Fruit fly (Drosophila melanogaster) whole organism, embryonic: ENCODE data around the gene rempA.

Experiments
- Ada2b ChIP-seq: fragments of 200-800 bp; sonication (Bioruptor generic); IDR thresholded peaks from 2 replicates; pipeline ENCODE4 v1.3.6; 2022; ENCODE audit warnings: missing biosample characterization, missing genetic modification characterization
- Antp ChIP-seq: fragments of 200-800 bp; sonication (Bioruptor generic); optimal IDR thresholded peaks from 3 replicates; lab custom pipeline; 2016; ENCODE audit warnings: missing biosample characterization, missing genetic modification characterization
- CG10147 ChIP-seq: fragments of 200-800 bp; sonication (Bioruptor generic); optimal IDR thresholded peaks from 2 replicates; lab custom pipeline; 2019; ENCODE audit warnings: missing biosample characterization, mild to moderate bottlenecking, missing genetic modification characterization, moderate library complexity
- CG10209 ChIP-seq: fragments of 200-800 bp; sonication (Bioruptor generic); optimal IDR thresholded peaks from 3 replicates; lab custom pipeline; 2017; ENCODE audit warnings: missing biosample characterization, mild to moderate bottlenecking, missing genetic modification characterization, missing genetic modification reagents
- CG1024 ChIP-seq: fragments of 200-800 bp; sonication (Bioruptor generic); IDR thresholded peaks from 2 replicates; pipeline ENCODE4 v1.3.6; 2022; ENCODE audit warnings: missing biosample characterization, missing genetic modification characterization
- CG10565 ChIP-seq: fragments of 200-800 bp; sonication (Bioruptor generic); optimal IDR thresholded peaks from 3 replicates; lab custom pipeline; 2016; ENCODE audit warnings: missing biosample characterization, mild to moderate bottlenecking, missing genetic modification characterization
- CG12236 ChIP-seq: fragments of 200-800 bp; sonication (Bioruptor generic); optimal IDR thresholded peaks from 2 replicates; lab custom pipeline; 2016; ENCODE audit warnings: missing biosample characterization, missing genetic modification characterization
- CG13296 ChIP-seq: fragments of 200-800 bp; sonication (Bioruptor generic); optimal IDR thresholded peaks from 3 replicates; lab custom pipeline; 2018; ENCODE audit warnings: missing biosample characterization, mild to moderate bottlenecking, missing genetic modification characterization
- CG13894 ChIP-seq: fragments of 200-800 bp; sonication (Bioruptor generic); optimal IDR thresholded peaks from 3 replicates; lab custom pipeline; 2018; ENCODE audit warnings: missing biosample characterization, mild to moderate bottlenecking, missing genetic modification characterization, moderate library complexity
- CG15514 ChIP-seq: fragments of 200-800 bp; sonication (Bioruptor generic); optimal IDR thresholded peaks from 3 replicates; lab custom pipeline; 2017; ENCODE audit warnings: missing biosample characterization, missing genetic modification characterization, mild to moderate bottlenecking, moderate library complexity, missing genetic modification reagents
- CG2678 ChIP-seq: fragments of 200-800 bp; sonication (Bioruptor generic); optimal IDR thresholded peaks from 3 replicates; lab custom pipeline; 2019; ENCODE audit warnings: missing biosample characterization, mild to moderate bottlenecking, missing genetic modification characterization, moderate library complexity
- CG31224 ChIP-seq: fragments of 200-800 bp; sonication (Bioruptor generic); IDR thresholded peaks from 2 replicates; pipeline ENCODE4 v1.3.6; 2022; ENCODE audit warnings: missing biosample characterization, missing genetic modification characterization
- CG32532 ChIP-seq: fragments of 200-800 bp; sonication (Bioruptor generic); IDR thresholded peaks from 2 replicates; pipeline ENCODE4 v1.3.6; 2022; ENCODE audit warnings: missing biosample characterization, missing genetic modification characterization
- CG3838 ChIP-seq: fragments of 200-800 bp; sonication (Bioruptor generic); optimal IDR thresholded peaks from 3 replicates; lab custom pipeline; 2016; ENCODE audit warnings: missing biosample characterization, missing genetic modification characterization
- CG42726 ChIP-seq: fragments of 200-800 bp; sonication (Bioruptor generic); IDR thresholded peaks from 2 replicates; pipeline ENCODE4 v1.3.6; 2022; ENCODE audit warnings: missing biosample characterization, missing genetic modification characterization; ENCODE audit not compliant: partially characterized antibody
- CG4707 ChIP-seq: fragments of 200-800 bp; sonication (Bioruptor generic); optimal IDR thresholded peaks from 2 replicates; lab custom pipeline; 2018; ENCODE audit warnings: missing biosample characterization, mild to moderate bottlenecking, missing genetic modification characterization, moderate library complexity
- CG8388 ChIP-seq: fragments of 200-800 bp; sonication (Bioruptor generic); optimal IDR thresholded peaks from 2 replicates; lab custom pipeline; 2019; ENCODE audit warnings: missing biosample characterization, mild to moderate bottlenecking, missing genetic modification characterization, moderate library complexity
- CG9876 ChIP-seq: fragments of 200-800 bp; sonication (Bioruptor generic); optimal IDR thresholded peaks from 2 replicates; lab custom pipeline; 2016; ENCODE audit warnings: missing biosample characterization, missing genetic modification characterization
- CrebB ChIP-seq: fragments of 200-800 bp; sonication (Bioruptor generic); optimal IDR thresholded peaks from 3 replicates; lab custom pipeline; 2018; ENCODE audit warnings: missing biosample characterization, mild to moderate bottlenecking, missing genetic modification characterization
- Deaf1 ChIP-seq: fragments of 200-800 bp; optimal IDR thresholded peaks from 3 replicates; lab custom pipeline; 2019; ENCODE audit warnings: missing biosample characterization, mild to moderate bottlenecking, missing genetic modification characterization, moderate library complexity
- Dip2 ChIP-seq: fragments of 200-800 bp; sonication (Bioruptor generic); IDR thresholded peaks from 2 replicates; pipeline ENCODE4 v1.3.6; 2022; ENCODE audit warnings: missing biosample characterization, missing genetic modification characterization
- E2f2 ChIP-seq: fragments of 200-800 bp; sonication (Bioruptor generic); IDR thresholded peaks from 2 replicates; pipeline ENCODE4 v1.3.6; 2022; ENCODE audit warnings: missing biosample characterization, missing genetic modification characterization
- HLH4C ChIP-seq: fragments of 200-800 bp; sonication (Bioruptor generic); IDR thresholded peaks from 3 replicates; pipeline ENCODE4 v1.3.6; 2022; ENCODE audit warnings: missing biosample characterization, missing genetic modification characterization; ENCODE audit not compliant: partially characterized antibody
- Oaz ChIP-seq: fragments of 200-800 bp; sonication (Bioruptor generic); IDR thresholded peaks from 2 replicates; pipeline ENCODE4 v1.3.6; 2022; ENCODE audit warnings: missing biosample characterization, missing genetic modification characterization
- PHDP ChIP-seq: fragments of 200-800 bp; sonication (Bioruptor generic); optimal IDR thresholded peaks from 3 replicates; lab custom pipeline; 2018; ENCODE audit warnings: missing biosample characterization, mild to moderate bottlenecking, missing genetic modification characterization, moderate library complexity
- Rx ChIP-seq: fragments of 200-800 bp; sonication (Bioruptor generic); IDR thresholded peaks from 2 replicates; pipeline ENCODE4 v1.3.6; 2022; ENCODE audit warnings: missing biosample characterization, missing genetic modification characterization
- Side ChIP-seq: fragments of 200-800 bp; sonication (Bioruptor generic); optimal IDR thresholded peaks from 2 replicates; lab custom pipeline; 2016; ENCODE audit warnings: missing biosample characterization, missing genetic modification characterization
- Xrp1 ChIP-seq: fragments of 200-800 bp; sonication (Bioruptor generic); IDR thresholded peaks from 2 replicates; pipeline ENCODE4 v1.3.6; 2022; ENCODE audit warnings: missing biosample characterization, missing genetic modification characterization
- chinmo ChIP-seq: fragments of 200-800 bp; sonication (Bioruptor generic); IDR thresholded peaks from 4 replicates; pipeline ENCODE4 v1.3.6; 2022; ENCODE audit warnings: missing biosample characterization, missing genetic modification characterization; ENCODE audit not compliant: partially characterized antibody
- cwo ChIP-seq: fragments of 200-800 bp; sonication (Bioruptor generic); optimal IDR thresholded peaks from 3 replicates; lab custom pipeline; 2017; ENCODE audit warnings: missing biosample characterization, missing genetic modification characterization, mild to moderate bottlenecking, moderate library complexity, missing genetic modification reagents
- dmrt11E ChIP-seq: fragments of 200-800 bp; sonication (Bioruptor generic); optimal IDR thresholded peaks from 3 replicates; lab custom pipeline; 2018; ENCODE audit warnings: missing biosample characterization, mild to moderate bottlenecking, missing genetic modification characterization, moderate library complexity
- ems ChIP-seq: fragments of 200-800 bp; sonication (Bioruptor generic); optimal IDR thresholded peaks from 3 replicates; lab custom pipeline; 2016; ENCODE audit warnings: missing biosample characterization, missing genetic modification characterization
- exex ChIP-seq: fragments of 200-800 bp; sonication (Bioruptor generic); optimal IDR thresholded peaks from 4 replicates; lab custom pipeline; 2018; ENCODE audit warnings: missing biosample characterization, mild to moderate bottlenecking, missing genetic modification characterization, moderate library complexity
- fd96Cb ChIP-seq: fragments of 200-800 bp; sonication (Bioruptor generic); optimal IDR thresholded peaks from 2 replicates; lab custom pipeline; 2018; ENCODE audit warnings: missing biosample characterization, mild to moderate bottlenecking, missing genetic modification characterization, moderate library complexity
- ham ChIP-seq: fragments of 200-800 bp; sonication (Bioruptor generic); IDR thresholded peaks from 2 replicates; pipeline ENCODE4 v1.3.6; 2022; ENCODE audit warnings: missing biosample characterization, missing genetic modification characterization
- jing ChIP-seq: fragments of 200-800 bp; sonication (Bioruptor generic); optimal IDR thresholded peaks from 2 replicates; lab custom pipeline; 2018; ENCODE audit warnings: missing biosample characterization, mild to moderate bottlenecking, missing genetic modification characterization
- ken ChIP-seq: fragments of 200-800 bp; sonication (Bioruptor generic); IDR thresholded peaks from 3 replicates; pipeline ENCODE4 v1.3.6; 2022; ENCODE audit warnings: missing biosample characterization, missing genetic modification characterization
- luna ChIP-seq: fragments of 200-800 bp; sonication (Bioruptor generic); optimal IDR thresholded peaks from 2 replicates; lab custom pipeline; 2016; ENCODE audit warnings: missing biosample characterization, missing genetic modification characterization
- mirr ChIP-seq: fragments of 200-800 bp; sonication (Bioruptor generic); optimal IDR thresholded peaks from 3 replicates; lab custom pipeline; 2018; ENCODE audit warnings: missing biosample characterization, mild to moderate bottlenecking, missing genetic modification characterization
- mld ChIP-seq: fragments of 200-800 bp; sonication (Bioruptor generic); IDR thresholded peaks from 3 replicates; pipeline ENCODE4 v1.3.6; 2022; ENCODE audit warnings: missing biosample characterization, missing genetic modification characterization; ENCODE audit not compliant: partially characterized antibody
- oc ChIP-seq: fragments of 200-800 bp; sonication (Bioruptor generic); optimal IDR thresholded peaks from 2 replicates; lab custom pipeline; 2018; ENCODE audit warnings: missing biosample characterization, mild to moderate bottlenecking, missing genetic modification characterization, moderate library complexity
- p53 ChIP-seq: fragments of 200-800 bp; sonication (Bioruptor generic); optimal IDR thresholded peaks from 2 replicates; lab custom pipeline; 2016; ENCODE audit warnings: missing biosample characterization, missing genetic modification characterization
- ranshi ChIP-seq: fragments of 200-800 bp; sonication (Bioruptor generic); IDR thresholded peaks from 2 replicates; pipeline ENCODE4 v1.3.6; 2022; ENCODE audit warnings: missing biosample characterization, missing genetic modification characterization
- scrt ChIP-seq: fragments of 200-800 bp; sonication (Bioruptor generic); optimal IDR thresholded peaks from 2 replicates; lab custom pipeline; 2018; ENCODE audit warnings: missing biosample characterization, mild to moderate bottlenecking, missing genetic modification characterization, moderate library complexity
- sd ChIP-seq: fragments of 200-800 bp; sonication (Bioruptor generic); optimal IDR thresholded peaks from 3 replicates; lab custom pipeline; 2018; ENCODE audit warnings: missing biosample characterization, mild to moderate bottlenecking, missing genetic modification characterization, moderate library complexity
- trh ChIP-seq: fragments of 200-800 bp; sonication (Bioruptor generic); optimal IDR thresholded peaks from 2 replicates; lab custom pipeline; 2016; ENCODE audit warnings: missing biosample characterization, missing genetic modification characterization
- tx ChIP-seq: fragments of 200-800 bp; sonication (Bioruptor generic); optimal IDR thresholded peaks from 2 replicates; lab custom pipeline; 2016; ENCODE audit warnings: missing biosample characterization, missing genetic modification characterization
- unpg ChIP-seq: fragments of 200-800 bp; sonication (Bioruptor generic); optimal IDR thresholded peaks from 3 replicates; lab custom pipeline; 2018; ENCODE audit warnings: missing biosample characterization, mild to moderate bottlenecking, missing genetic modification characterization, moderate library complexity
- vnd ChIP-seq: fragments of 200-800 bp; sonication (Bioruptor generic); IDR thresholded peaks from 3 replicates; pipeline ENCODE4 v1.3.6; 2022; ENCODE audit warnings: missing biosample characterization, missing genetic modification characterization; ENCODE audit not compliant: partially characterized antibody
- zen ChIP-seq: fragments of 200-800 bp; sonication (Bioruptor generic); optimal IDR thresholded peaks from 3 replicates; lab custom pipeline; 2018; ENCODE audit warnings: missing biosample characterization, mild to moderate bottlenecking, missing genetic modification characterization, moderate library complexity

Gene rempA

dm6 chr2L:574226-574625 is 14.1 kb upstream of the rempA start, which contains the start of the genes Ipk2 and cold (continued):
- TF ChIP-seq ems (GFP tag; lab: Kevin White, UChicago) (peak; percentile 84), CG42726 (GFP tag; lab: Robert Waterston, UW) (no peak), CG15514 (GFP tag; lab: Kevin White, UChicago) (peak; percentile 88), Side (GFP tag; lab: Kevin White, UChicago) (peak; percentile 72), CG13296 (GFP tag; lab: Kevin White, UChicago) (peak; percentile 79), CG2678 (no peak), CG3838 (peak; percentile 59), Deaf1 (tag; lab: Kevin White, UChicago) (no peak), Ada2b (GFP tag; lab: Robert Waterston, UW) (peak; percentile 60), fd96Cb (tag; lab: Kevin White, UChicago) (peak; percentile 50), unpg (GFP tag; lab: Kevin White, UChicago) (peak; percentile 78), Oaz (GFP tag; lab: Robert Waterston, UW) (no peak), Rx (peak; percentile 62), CG31224 (GFP tag; lab: Robert Waterston, UW) (peak; percentile 64), CG13894 (tag; lab: Kevin White, UChicago) (no peak), vnd (no peak), tx (peak; percentile 75), HLH4C (GFP tag; lab: Robert Waterston, UW) (no peak; the same call in 2 of the 3 replicates), CG32532 (peak; percentile 85), sd (no peak), ken (GFP tag; lab: Robert Waterston, UW) (peak; percentile 72), chinmo (no peak), CG1024 (GFP tag; lab: Robert Waterston, UW) (peak; percentile 63; the same call in 1 of the 2 replicates), CG9876 (GFP tag; lab: Kevin White, UChicago) (peak; percentile 63), exex (tag; lab: Kevin White, UChicago) (peak; percentile 83), oc (tag; lab: Kevin White, UChicago) (no peak), CrebB (tag; lab: Kevin White, UChicago) (peak; percentile 31), CG10565 (peak; percentile 51), trh (peak; percentile 59), mld (GFP tag; lab: Robert Waterston, UW) (no peak), mirr (GFP tag; lab: Kevin White, UChicago) (peak; percentile 63), p53 (GFP tag; lab: Kevin White, UChicago) (peak; percentile 13), ranshi (GFP tag; lab: Robert Waterston, UW) (peak; percentile 68; the same call in 1 of the 2 replicates), jing (peak; percentile 38), CG10147 (GFP tag; lab: Kevin White, UChicago) (peak; percentile 74), CG10209 (GFP tag; lab: Kevin White, UChicago) (peak; percentile 85), CG8388 (GFP tag; lab: Kevin White, UChicago) (peak; percentile 64), PHDP (no peak), Antp (peak; percentile 67), CG4707 (GFP tag; lab: Kevin White, UChicago) (peak; percentile 11), Xrp1 (GFP tag; lab: Robert Waterston, UW) (peak; percentile 80), CG12236 (GFP tag; lab: Kevin White, UChicago) (peak; percentile 44), zen (tag; lab: Kevin White, UChicago) (peak; percentile 85), Dip2 (GFP tag; lab: Robert Waterston, UW) (no peak), E2f2 (GFP tag; lab: Robert Waterston, UW) (peak; percentile 78), ham (GFP tag; lab: Robert Waterston, UW) (no peak), dmrt11E (tag; lab: Kevin White, UChicago) (peak; percentile 70), scrt (GFP tag; lab: Kevin White, UChicago) (peak; percentile 97), cwo (GFP tag; lab: Kevin White, UChicago) (peak; percentile 59), luna (peak; percentile 62)
